Worm (Caenorhabditis elegans) whole organism, dauer: ENCODE data around the gene pals-17.
"Not testable (repeated sequence)": the region's sequence is repeated elsewhere in the genome, so short reads cannot be mapped to it uniquely, and the experiment has no call there.

Experiments used
- unc-62 ChIP-seq: sonication (generic microtip); optimal IDR thresholded peaks from 2 replicates; lab custom pipeline; 2017; ENCODE audit warnings: missing biosample characterization, missing genetic modification reagents, missing genetic modification characterization

Gene pals-17

DNA sequence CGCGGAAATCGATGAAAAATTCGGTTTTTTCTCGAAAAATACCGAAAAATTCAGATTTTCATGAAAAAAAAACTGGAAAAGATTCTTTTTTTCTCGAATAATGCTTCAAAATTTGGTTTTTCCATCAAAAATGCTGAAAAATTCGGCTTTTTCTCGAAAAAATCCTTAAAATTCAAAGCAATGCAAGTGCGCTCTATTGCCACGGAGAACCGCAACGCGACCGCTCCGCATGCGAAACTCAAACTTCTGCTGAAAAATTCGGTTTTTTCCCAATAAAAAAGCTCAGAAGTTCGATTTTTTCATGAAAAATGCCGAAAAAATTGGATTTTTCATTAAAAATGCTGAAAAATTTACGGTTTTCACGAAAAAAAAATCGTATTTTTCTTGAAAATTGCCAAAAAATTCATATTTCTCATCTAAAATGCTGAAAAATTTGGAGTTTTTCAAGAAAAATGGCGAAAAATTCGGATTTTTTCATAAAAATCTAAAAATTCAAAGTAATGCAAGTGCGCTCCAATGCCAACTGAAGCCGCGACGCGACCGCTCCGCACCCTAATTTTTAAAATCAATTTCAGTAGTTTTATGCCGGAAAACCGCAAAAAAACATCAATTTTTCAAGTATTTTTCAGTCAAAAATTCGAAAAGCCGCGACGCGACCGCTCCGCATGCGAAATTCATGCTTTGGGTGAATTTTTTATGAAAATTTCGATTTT is 21.6 kb upstream of the pals-17 start:
- TF ChIP-seq unc-62 (GFP tag; lab: Kevin White, UChicago) = no peak

DNA sequence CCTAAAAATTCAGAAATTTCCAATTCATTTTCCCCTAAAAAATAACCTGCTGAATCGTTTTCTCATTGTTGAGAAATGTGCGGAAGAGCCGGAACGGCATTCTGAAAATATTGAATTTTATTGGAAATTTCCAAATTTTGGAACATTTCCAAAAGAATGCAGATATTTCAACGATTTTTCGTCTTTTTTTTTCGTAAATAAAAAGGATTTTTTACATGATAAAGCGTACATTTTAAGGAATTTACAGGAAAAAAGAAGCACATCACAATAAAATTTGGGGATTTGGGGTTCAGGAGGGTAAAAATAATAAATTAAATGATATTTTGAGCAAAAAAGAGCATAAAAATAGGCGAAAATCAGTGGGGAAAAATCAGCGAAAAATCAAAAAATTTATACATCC is 17.5 kb upstream of the pals-17 start, which contains the start of gene Y82E9BR.22:
TSS of gene Y82E9BR.22 (minus strand) at position 101 of the 400 bp plus-strand sequence.
- no peak for TF ChIP-seq unc-62 (GFP tag; lab: Kevin White, UChicago)

DNA sequence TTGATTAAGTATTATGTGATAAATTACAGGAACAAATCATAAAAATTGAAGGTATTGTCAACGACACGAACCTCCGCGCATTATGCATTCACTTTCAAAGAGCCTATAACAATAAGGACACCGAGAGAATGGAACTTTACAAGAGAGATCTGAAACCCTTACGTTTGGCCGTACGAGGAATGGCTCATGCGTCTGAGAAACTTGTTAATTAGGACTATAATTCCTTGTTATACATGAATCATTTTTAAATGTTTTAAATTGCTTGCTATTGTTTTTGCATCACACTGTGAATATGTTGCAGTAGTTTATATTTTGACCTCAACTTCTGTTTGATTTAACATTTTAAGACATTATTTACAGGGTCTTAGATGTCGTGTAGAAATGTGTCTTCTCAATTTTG is 11.5 kb upstream of the pals-17 start, which contains the start of gene pals-18:
TSS of gene pals-18 (plus strand) at position 301 of the 400 bp plus-strand sequence.
- no peak for TF ChIP-seq unc-62 (GFP tag; lab: Kevin White, UChicago)

ce11 chrIII:1401497-1401990 is 9.9 kb upstream of the pals-17 start, which contains the start of gene pals-19:
Gene pals-19, plus strand, starts transcription at chrIII:1401940.
- TF ChIP-seq unc-62 (GFP tag; lab: Kevin White, UChicago) = no peak

- no peak for TF ChIP-seq unc-62 (GFP tag; lab: Kevin White, UChicago)
Measured at ce11 chrIII:1399670-1400069, 8.0 kb upstream of the pals-17 start, which contains the start of gene pals-16. Gene pals-16, plus strand, starts transcription at chrIII:1399970.

DNA sequence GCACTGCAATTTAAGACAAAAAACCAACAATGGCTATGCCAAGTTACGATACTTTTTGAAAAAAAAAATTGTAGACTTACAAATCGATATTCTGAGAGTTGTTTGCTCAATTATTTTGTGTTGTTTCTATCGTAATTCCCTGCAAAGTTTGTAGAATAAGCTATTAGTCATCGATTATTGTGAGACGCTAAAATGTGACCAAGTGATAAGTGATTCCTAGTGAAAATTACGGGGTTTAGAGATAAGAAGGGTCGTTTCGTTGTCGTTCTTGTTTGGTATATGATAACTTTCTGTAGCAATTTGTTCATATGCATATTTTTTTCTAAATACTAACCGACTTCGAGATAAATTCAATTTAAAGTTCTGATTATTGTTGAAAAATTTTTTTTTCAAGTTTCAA is 6.5 kb upstream of the pals-17 start:
- no peak for TF ChIP-seq unc-62 (GFP tag; lab: Kevin White, UChicago)

ce11 chrIII:1395355-1395754 is 3.7 kb upstream of the pals-17 start:
- TF ChIP-seq unc-62 (GFP tag; lab: Kevin White, UChicago) = no peak

DNA sequence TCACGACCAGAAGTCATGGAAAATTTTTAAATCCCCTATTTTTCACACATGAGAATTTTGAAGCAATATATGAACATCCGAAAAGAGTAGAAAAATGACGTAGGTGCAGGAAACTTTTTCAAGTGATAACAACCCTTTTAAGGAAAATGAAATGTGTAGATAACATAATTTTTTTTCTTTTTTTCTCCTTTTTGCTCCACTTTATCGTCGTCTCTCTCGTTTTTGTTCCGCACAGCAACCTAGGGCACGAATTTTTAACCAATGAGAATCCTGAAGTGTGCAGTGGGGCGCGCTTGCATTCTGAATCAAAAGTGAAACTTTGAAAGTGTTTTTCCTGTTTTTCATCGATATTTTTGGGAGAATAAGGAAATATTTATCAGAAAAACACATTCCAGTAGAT is 1.1 kb upstream of the pals-17 start:
- TF ChIP-seq unc-62 (GFP tag; lab: Kevin White, UChicago) = no peak

DNA sequence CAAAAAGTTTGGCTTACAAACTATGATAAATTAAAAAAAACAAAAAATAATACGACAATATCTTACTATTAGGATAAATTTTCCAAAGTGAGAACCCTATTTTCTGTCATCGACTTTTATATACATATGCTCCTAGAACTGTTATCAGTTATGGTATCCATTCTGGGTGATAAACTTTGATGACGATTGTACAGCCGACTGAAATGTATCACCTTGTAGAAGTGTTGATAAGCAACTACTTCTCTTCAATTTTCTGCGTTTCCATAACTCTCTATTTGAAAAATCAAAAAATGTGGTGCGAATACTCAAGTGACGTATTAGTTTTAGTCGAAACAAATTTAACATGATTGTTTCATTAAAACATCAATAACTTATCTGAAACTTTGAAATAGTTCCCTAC is 1.7 kb downstream of the pals-17 start:
- TF ChIP-seq unc-62 (GFP tag; lab: Kevin White, UChicago) = no peak

DNA sequence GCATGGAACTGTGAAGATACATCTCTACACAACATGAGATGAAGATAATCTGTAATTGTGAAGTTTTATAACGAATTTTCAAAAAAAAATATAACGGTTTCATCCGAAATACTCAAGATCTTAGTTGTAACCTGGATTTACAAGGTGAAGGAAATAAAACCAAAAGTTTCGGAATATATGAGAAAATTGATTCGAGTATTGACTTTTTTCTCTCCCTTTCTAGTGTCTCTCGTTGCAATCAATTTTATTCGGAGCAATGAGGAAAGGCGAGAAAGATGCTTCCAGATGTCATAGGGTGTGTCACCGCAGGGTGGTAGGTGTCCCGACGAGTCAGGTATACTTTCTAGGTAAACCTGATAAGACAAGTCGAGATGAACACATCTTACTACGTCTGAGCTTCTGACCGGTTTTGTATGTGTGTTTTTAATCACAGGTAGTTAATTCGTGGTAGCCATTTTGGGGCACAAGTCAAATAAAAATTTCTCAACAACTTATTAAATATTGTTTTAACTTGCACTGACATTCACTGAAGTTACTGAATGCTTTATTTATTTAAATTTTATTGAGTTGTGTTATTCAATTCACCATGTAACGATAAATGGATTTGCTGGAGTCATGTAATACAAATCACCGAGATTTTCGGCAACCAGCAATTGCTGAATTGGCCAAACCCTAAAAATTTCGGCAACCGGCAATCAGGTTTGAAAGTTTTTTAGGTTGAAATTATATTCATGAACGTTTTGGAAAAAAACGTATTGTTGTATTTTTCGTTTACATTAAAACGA is 3.2 kb downstream of the pals-17 start, which contains the start of gene pals-20:
TSS of gene pals-20 (minus strand) at position 51 of the 785 bp plus-strand sequence.
- TF ChIP-seq unc-62 (GFP tag; lab: Kevin White, UChicago) = no peak

DNA sequence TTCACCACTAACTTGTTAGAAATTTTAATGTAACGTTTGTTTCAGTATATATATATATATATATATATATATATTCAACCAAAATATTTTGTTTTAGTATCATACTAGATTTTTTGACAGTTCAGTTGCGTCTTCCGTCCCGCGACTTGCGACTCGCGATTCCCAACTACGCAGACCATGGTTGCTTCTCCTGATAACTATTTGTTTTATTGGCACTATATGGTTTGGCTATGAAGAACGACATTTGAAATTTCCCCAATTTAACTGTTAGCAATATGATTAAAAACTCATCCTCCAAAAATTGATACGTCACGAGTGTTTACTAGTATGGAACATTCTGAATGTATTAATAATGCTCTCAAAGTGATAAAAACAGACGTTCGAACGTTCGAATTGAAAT is 7.0 kb downstream of the pals-17 start:
- no peak for TF ChIP-seq unc-62 (GFP tag; lab: Kevin White, UChicago)

ce11 chrIII:1384092-1384491 is 7.6 kb downstream of the pals-17 start, which contains the start of the genes fbxa-138 and Y82E9BR.5:
Gene fbxa-138, minus strand, starts transcription at chrIII:1384252.
Gene Y82E9BR.5, plus strand, starts transcription at chrIII:1384370.
- no peak for TF ChIP-seq unc-62 (GFP tag; lab: Kevin White, UChicago)

DNA sequence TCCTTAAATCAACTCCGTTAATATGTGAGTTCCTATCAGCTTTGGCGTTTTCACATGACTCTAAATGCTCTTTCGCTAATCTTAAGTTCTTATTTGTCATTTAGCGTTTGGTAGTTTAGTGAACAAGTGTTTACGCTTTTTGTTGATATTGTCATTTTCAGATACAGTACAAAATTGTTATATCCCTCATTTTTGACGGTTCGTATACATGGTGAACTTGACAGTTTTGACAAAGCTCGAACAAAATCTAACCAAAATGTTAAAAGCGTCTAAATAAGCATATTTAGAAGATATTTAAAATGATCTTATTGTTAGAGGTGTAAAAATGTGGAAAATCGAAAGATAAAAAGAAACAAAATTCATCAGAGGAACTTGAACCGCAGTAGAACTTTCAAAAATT is 8.2 kb downstream of the pals-17 start:
- no peak for TF ChIP-seq unc-62 (GFP tag; lab: Kevin White, UChicago)

- TF ChIP-seq unc-62 (GFP tag; lab: Kevin White, UChicago) = no peak
Measured at ce11 chrIII:1380535-1381274, 10.9 kb downstream of the pals-17 start, which contains the start of the genes pals-21 and Y82E9BR.6. Gene pals-21, minus strand, starts transcription at chrIII:1380635. Gene Y82E9BR.6, plus strand, starts transcription at chrIII:1381224.

ce11 chrIII:1377903-1378302 is 13.7 kb downstream of the pals-17 start, which contains the start of gene pals-40:
Gene pals-40, minus strand, starts transcription at chrIII:1378003.
- TF ChIP-seq unc-62 (GFP tag; lab: Kevin White, UChicago) = not testable (repeated sequence)
